Fruit fly (Drosophila melanogaster) whole organism, embryonic: ENCODE results near the gene ND-PDSW.
A peak's percentile ranks its signal among the peaks of the same experiment; 100 is the strongest.

Experiments used
- Abd-B ChIP-seq: fragments of 200-800 bp; sonication (Bioruptor generic); optimal IDR thresholded peaks from 2 replicates; lab custom pipeline; 2018; ENCODE audit warnings: missing biosample characterization, mild to moderate bottlenecking, missing genetic modification characterization, moderate library complexity
- Aef1 ChIP-seq: fragments of 200-800 bp; sonication (Bioruptor generic); IDR thresholded peaks from 3 replicates; pipeline ENCODE4 v1.3.6; 2022; ENCODE audit warnings: missing biosample characterization, missing genetic modification characterization
- CG10209 ChIP-seq: fragments of 200-800 bp; sonication (Bioruptor generic); optimal IDR thresholded peaks from 3 replicates; lab custom pipeline; 2017; ENCODE audit warnings: missing biosample characterization, mild to moderate bottlenecking, missing genetic modification characterization, missing genetic modification reagents
- CG11247 ChIP-seq: fragments of 200-800 bp; sonication (Bioruptor generic); IDR thresholded peaks from 2 replicates; pipeline ENCODE4 v1.3.6; 2022; ENCODE audit warnings: missing biosample characterization, missing genetic modification characterization
- CG11504 ChIP-seq: fragments of 200-800 bp; sonication (Bioruptor generic); optimal IDR thresholded peaks from 3 replicates; lab custom pipeline; 2019; ENCODE audit warnings: missing biosample characterization, mild to moderate bottlenecking, missing genetic modification characterization, moderate library complexity
- CG11695 ChIP-seq: fragments of 200-800 bp; sonication (Bioruptor generic); IDR thresholded peaks from 3 replicates; pipeline ENCODE4 v1.3.6; 2022; ENCODE audit warnings: missing biosample characterization, missing genetic modification characterization
- CG14667 ChIP-seq: fragments of 200-800 bp; sonication (Bioruptor generic); IDR thresholded peaks from 2 replicates; pipeline ENCODE4 v1.3.6; 2022; ENCODE audit warnings: missing biosample characterization, missing genetic modification characterization
- CG17361 ChIP-seq: fragments of 200-800 bp; sonication (Bioruptor generic); IDR thresholded peaks from 3 replicates; pipeline ENCODE4 v1.3.6; 2022; ENCODE audit warnings: missing biosample characterization, missing genetic modification characterization
- CG1792 ChIP-seq: fragments of 200-800 bp; sonication (Bioruptor generic); optimal IDR thresholded peaks from 2 replicates; lab custom pipeline; 2016; ENCODE audit warnings: missing biosample characterization, missing genetic modification characterization
- CG18262 ChIP-seq: fragments of 200-800 bp; optimal IDR thresholded peaks from 3 replicates; lab custom pipeline; 2019; ENCODE audit warnings: missing biosample characterization, mild to moderate bottlenecking, missing genetic modification characterization, moderate library complexity
- CG31388 ChIP-seq: fragments of 200-800 bp; sonication (Bioruptor generic); optimal IDR thresholded peaks from 2 replicates; lab custom pipeline; 2016; ENCODE audit warnings: missing biosample characterization, missing genetic modification characterization
- CG32772 ChIP-seq: fragments of 200-800 bp; sonication (Bioruptor generic); IDR thresholded peaks from 2 replicates; pipeline ENCODE4 v1.3.6; 2022; ENCODE audit warnings: missing biosample characterization, missing genetic modification characterization
- CG3281 ChIP-seq: fragments of 200-800 bp; sonication (Bioruptor generic); optimal IDR thresholded peaks from 3 replicates; lab custom pipeline; 2017; ENCODE audit warnings: missing biosample characterization, mild to moderate bottlenecking, missing genetic modification characterization
- CG33213 ChIP-seq: fragments of 200-800 bp; sonication (Bioruptor generic); optimal IDR thresholded peaks from 3 replicates; lab custom pipeline; 2016; ENCODE audit warnings: missing biosample characterization, missing genetic modification characterization
- CG3847 ChIP-seq: fragments of 200-800 bp; sonication (Bioruptor generic); IDR thresholded peaks from 2 replicates; pipeline ENCODE4 v1.3.6; 2022; ENCODE audit warnings: missing biosample characterization, missing genetic modification characterization
- CG4730 ChIP-seq: fragments of 200-800 bp; sonication (Bioruptor generic); IDR thresholded peaks from 2 replicates; pipeline ENCODE4 v1.3.6; 2022; ENCODE audit warnings: missing biosample characterization, missing genetic modification characterization
- CG6813 ChIP-seq: fragments of 200-800 bp; sonication (Bioruptor generic); optimal IDR thresholded peaks from 2 replicates; lab custom pipeline; 2017; ENCODE audit warnings: missing biosample characterization, missing genetic modification characterization, mild to moderate bottlenecking, moderate library complexity, missing genetic modification reagents
- CG8359 ChIP-seq: fragments of 200-800 bp; sonication (Bioruptor generic); optimal IDR thresholded peaks from 2 replicates; lab custom pipeline; 2017; ENCODE audit warnings: missing biosample characterization, mild to moderate bottlenecking, missing genetic modification characterization, borderline replicate concordance
- Chrac-16 ChIP-seq: fragments of 200-800 bp; sonication (Bioruptor generic); optimal IDR thresholded peaks from 3 replicates; lab custom pipeline; 2016; ENCODE audit warnings: missing biosample characterization, missing genetic modification characterization
- CoRest ChIP-seq: fragments of 200-800 bp; sonication (Bioruptor generic); optimal IDR thresholded peaks from 3 replicates; lab custom pipeline; 2018; ENCODE audit warnings: missing biosample characterization, mild to moderate bottlenecking, missing genetic modification characterization, moderate library complexity
- E2f2 ChIP-seq: fragments of 200-800 bp; sonication (Bioruptor generic); IDR thresholded peaks from 2 replicates; pipeline ENCODE4 v1.3.6; 2022; ENCODE audit warnings: missing biosample characterization, missing genetic modification characterization
- ERR ChIP-seq: fragments of 200-800 bp; sonication (Bioruptor generic); optimal IDR thresholded peaks from 2 replicates; lab custom pipeline; 2016; ENCODE audit warnings: missing biosample characterization, missing genetic modification characterization
- Fer3 ChIP-seq: fragments of 200-800 bp; sonication (Bioruptor generic); optimal IDR thresholded peaks from 2 replicates; lab custom pipeline; 2018; ENCODE audit warnings: missing biosample characterization, mild to moderate bottlenecking, missing genetic modification characterization, moderate library complexity
- H2.0 ChIP-seq: fragments of 200-800 bp; sonication (Bioruptor generic); IDR thresholded peaks from 2 replicates; pipeline ENCODE4 v1.3.6; 2022; ENCODE audit warnings: missing biosample characterization, missing genetic modification characterization
- MTF-1 ChIP-seq: fragments of 200-800 bp; sonication (Bioruptor generic); optimal IDR thresholded peaks from 2 replicates; lab custom pipeline; 2018; ENCODE audit warnings: missing biosample characterization, mild to moderate bottlenecking, missing genetic modification characterization, borderline replicate concordance
- Med ChIP-seq: fragments of 200-800 bp; sonication (Bioruptor generic); peaks from one replicate; lab custom pipeline; 2016; ENCODE audit warnings: missing biosample characterization, missing genetic modification characterization, mild to moderate bottlenecking, inconsistent platforms, moderate library complexity
- Meics ChIP-seq: fragments of 200-800 bp; sonication (Bioruptor generic); optimal IDR thresholded peaks from 2 replicates; lab custom pipeline; 2017; ENCODE audit warnings: missing biosample characterization, mild to moderate bottlenecking, missing genetic modification characterization
- NC2β ChIP-seq: fragments of 200-800 bp; sonication (Bioruptor generic); optimal IDR thresholded peaks from 2 replicates; lab custom pipeline; 2016; ENCODE audit warnings: missing biosample characterization, missing genetic modification characterization
- Six4 ChIP-seq: fragments of 200-800 bp; sonication (Bioruptor generic); optimal IDR thresholded peaks from 2 replicates; lab custom pipeline; 2016; ENCODE audit warnings: missing biosample characterization, missing genetic modification characterization
- Spps ChIP-seq: fragments of 200-800 bp; sonication (Bioruptor generic); optimal IDR thresholded peaks from 2 replicates; lab custom pipeline; 2018; ENCODE audit warnings: missing biosample characterization, mild to moderate bottlenecking, missing genetic modification characterization
- al ChIP-seq: fragments of 200-800 bp; sonication (Bioruptor generic); IDR thresholded peaks from 2 replicates; pipeline ENCODE4 v1.3.6; 2022; ENCODE audit warnings: missing biosample characterization, missing genetic modification characterization
- ash1 ChIP-seq: fragments of 200-800 bp; sonication (Bioruptor generic); optimal IDR thresholded peaks from 2 replicates; lab custom pipeline; 2018; ENCODE audit warnings: missing biosample characterization, mild to moderate bottlenecking, missing genetic modification characterization
- bowl ChIP-seq: fragments of 200-800 bp; sonication (Bioruptor generic); IDR thresholded peaks from 2 replicates; pipeline ENCODE4 v1.3.6; 2022; ENCODE audit warnings: missing biosample characterization, missing genetic modification characterization
- bsh ChIP-seq, 2 experiments: fragments of 200-800 bp; sonication (Bioruptor generic); optimal IDR thresholded peaks; 2 replicates each; lab custom pipeline; 2017 to 2018; ENCODE audit warnings: mild to moderate bottlenecking in 2 of 2, missing biosample characterization in 2 of 2, missing genetic modification characterization in 2 of 2, moderate library complexity in 1 of 2
- chinmo ChIP-seq: fragments of 200-800 bp; sonication (Bioruptor generic); IDR thresholded peaks from 4 replicates; pipeline ENCODE4 v1.3.6; 2022; ENCODE audit warnings: missing biosample characterization, missing genetic modification characterization; ENCODE audit not compliant: partially characterized antibody
- chn ChIP-seq: fragments of 200-800 bp; sonication (Bioruptor generic); optimal IDR thresholded peaks from 2 replicates; lab custom pipeline; 2016; ENCODE audit warnings: missing biosample characterization, missing genetic modification characterization
- crol ChIP-seq: fragments of 200-800 bp; sonication (Bioruptor generic); IDR thresholded peaks from 2 replicates; pipeline ENCODE4 v1.3.6; 2022; ENCODE audit warnings: missing biosample characterization, missing genetic modification characterization
- eve ChIP-seq, 2 experiments: fragments of >200 bp; optimal IDR thresholded peaks; 2 replicates each; lab custom pipeline; 2017; ENCODE audit warnings: missing biosample characterization in 2 of 2, missing genetic modification characterization in 2 of 2
- fu2 ChIP-seq: fragments of 200-800 bp; sonication (Bioruptor generic); optimal IDR thresholded peaks from 2 replicates; lab custom pipeline; 2016; ENCODE audit warnings: missing biosample characterization, missing genetic modification characterization
- gro ChIP-seq: fragments of 200-800 bp; sonication (Bioruptor generic); optimal IDR thresholded peaks from 2 replicates; lab custom pipeline; 2016; ENCODE audit warnings: missing biosample characterization, missing genetic modification characterization
- gsb ChIP-seq: fragments of 200-800 bp; sonication (Bioruptor generic); IDR thresholded peaks from 2 replicates; pipeline ENCODE4 v1.3.6; 2022; ENCODE audit warnings: missing biosample characterization, missing genetic modification characterization
- lmd ChIP-seq: fragments of 200-800 bp; sonication (Bioruptor generic); IDR thresholded peaks from 2 replicates; pipeline ENCODE4 v1.3.6; 2022; ENCODE audit warnings: missing biosample characterization, missing genetic modification characterization
- lola ChIP-seq, 3 experiments: fragments of >200 bp in 2 of 3; fragments of 200-800 bp in 1 of 3; sonication (Bioruptor generic) in 1 of 3; optimal IDR thresholded peaks; 2 replicates each; lab custom pipeline; 2017 to 2019; ENCODE audit warnings: missing biosample characterization in 3 of 3, missing genetic modification characterization in 3 of 3, mild to moderate bottlenecking in 1 of 3, moderate library complexity in 1 of 3
- oc ChIP-seq: fragments of 200-800 bp; sonication (Bioruptor generic); optimal IDR thresholded peaks from 2 replicates; lab custom pipeline; 2018; ENCODE audit warnings: missing biosample characterization, mild to moderate bottlenecking, missing genetic modification characterization, moderate library complexity
- otp ChIP-seq: fragments of 200-800 bp; sonication (Bioruptor generic); IDR thresholded peaks from 3 replicates; pipeline ENCODE4, ENCODE4 v1.3.6; 2022; ENCODE audit warnings: missing biosample characterization, missing genetic modification characterization
- repo ChIP-seq: fragments of 200-800 bp; sonication (Bioruptor generic); optimal IDR thresholded peaks from 2 replicates; lab custom pipeline; 2016; ENCODE audit warnings: missing biosample characterization, missing genetic modification characterization
- so ChIP-seq: fragments of 200-800 bp; sonication (Bioruptor generic); IDR thresholded peaks from 3 replicates; pipeline ENCODE4 v1.3.6; 2022; ENCODE audit warnings: missing biosample characterization, missing genetic modification characterization
- tgo ChIP-seq: fragments of 200-800 bp; sonication (Bioruptor generic); IDR thresholded peaks from 3 replicates; pipeline ENCODE4 v1.3.6; 2022; ENCODE audit warnings: missing biosample characterization, missing genetic modification characterization
- trh ChIP-seq: fragments of 200-800 bp; sonication (Bioruptor generic); optimal IDR thresholded peaks from 2 replicates; lab custom pipeline; 2016; ENCODE audit warnings: missing biosample characterization, missing genetic modification characterization
- ttk ChIP-seq: fragments of 200-800 bp; sonication (Bioruptor generic); IDR thresholded peaks from 2 replicates; pipeline ENCODE4 v2.1.2; 2022; ENCODE audit warnings: missing biosample characterization, missing genetic modification characterization
- tx ChIP-seq: fragments of 200-800 bp; sonication (Bioruptor generic); optimal IDR thresholded peaks from 2 replicates; lab custom pipeline; 2016; ENCODE audit warnings: missing biosample characterization, missing genetic modification characterization

Gene ND-PDSW

dm6 chr2L:3444789-3445188 is 21.2 kb upstream of the ND-PDSW start (continued):
- no peak for TF ChIP-seq MTF-1 (GFP tag; lab: Kevin White, UChicago)
- TF ChIP-seq lola (GFP tag; optimal IDR thresholded peaks at IDR 0.05; lab: Kevin White, UChicago): peak in 1 of 3 experiments; percentile 15
- peak; percentile 18 for TF ChIP-seq Fer3 (tag; lab: Kevin White, UChicago)
- no peak for TF ChIP-seq CG8359
- TF ChIP-seq CG32772 (GFP tag; lab: Robert Waterston, UW): peak; percentile 50
- TF ChIP-seq CG18262 (tag; lab: Kevin White, UChicago): peak; percentile 23
- TF ChIP-seq E2f2 (GFP tag; lab: Robert Waterston, UW): 0 out of 2 replicates have a peak, but pooled peaks have one; percentile 24
- TF ChIP-seq Abd-B (GFP tag; lab: Kevin White, UChicago): peak; percentile 18
- TF ChIP-seq CG6813: no peak
- peak; percentile 14 for TF ChIP-seq Chrac-16 (GFP tag; lab: Kevin White, UChicago)
- no peak for TF ChIP-seq crol (GFP tag; lab: Robert Waterston, UW)
- TF ChIP-seq CG17361 (GFP tag; lab: Robert Waterston, UW): no peak
- no peak for TF ChIP-seq CG3281 (GFP tag; lab: Kevin White, UChicago)
- peak; percentile 8 for TF ChIP-seq NC2β (GFP tag; lab: Kevin White, UChicago)
- TF ChIP-seq chn (GFP tag; lab: Kevin White, UChicago): peak; percentile 42
- TF ChIP-seq otp: peak; percentile 67; the same call in 1 of the 3 replicates
- TF ChIP-seq Meics (GFP tag; lab: Kevin White, UChicago): peak; percentile 21
- peak; percentile 6 for TF ChIP-seq trh (GFP tag; lab: Kevin White, UChicago)
- TF ChIP-seq CG11695 (GFP tag; lab: Robert Waterston, UW): 0 out of 3 replicates have a peak, but pooled peaks have one; percentile 33
- no peak for TF ChIP-seq gro (GFP tag; lab: Kevin White, UChicago)
- TF ChIP-seq CG10209: peak; percentile 51
- no peak for TF ChIP-seq tx
- peak; percentile 15 for TF ChIP-seq CG33213 (GFP tag; lab: Kevin White, UChicago)
- TF ChIP-seq tgo (GFP tag; lab: Robert Waterston, UW): peak; percentile 47; the same call in 2 of the 3 replicates
- TF ChIP-seq CG11247 (GFP tag; lab: Robert Waterston, UW): peak; percentile 33; the same call in 1 of the 2 replicates
- TF ChIP-seq Spps (tag; lab: Kevin White, UChicago): no peak
- TF ChIP-seq ttk (GFP tag; lab: Robert Waterston, UW): peak; percentile 41; the same call in 1 of the 2 replicates
- peak; percentile 38; the same call in 1 of the 3 replicates for TF ChIP-seq Aef1 (GFP tag; lab: Robert Waterston, UW)
- peak; percentile 17 for TF ChIP-seq fu2 (GFP tag; lab: Kevin White, UChicago)
- TF ChIP-seq H2.0 (GFP tag; lab: Robert Waterston, UW): peak; percentile 40; the same call in 1 of the 2 replicates
- peak; percentile 46 to 55 for TF ChIP-seq bsh (GFP tag; optimal IDR thresholded peaks at IDR 0.05; lab: Kevin White, UChicago)
- TF ChIP-seq CG1792 (GFP tag; lab: Kevin White, UChicago): no peak
- TF ChIP-seq ERR (GFP tag; lab: Kevin White, UChicago): peak; percentile 22
- peak; percentile 22 for TF ChIP-seq CoRest (tag; lab: Kevin White, UChicago)
- TF ChIP-seq CG11504 (tag; lab: Kevin White, UChicago): no peak
- no peak for TF ChIP-seq CG31388 (GFP tag; lab: Kevin White, UChicago)
- TF ChIP-seq chinmo (GFP tag; lab: Robert Waterston, UW): no peak
- peak; percentile 7 for TF ChIP-seq repo (GFP tag; lab: Kevin White, UChicago)
- TF ChIP-seq ash1 (GFP tag; lab: Kevin White, UChicago): no peak
- TF ChIP-seq CG3847 (GFP tag; lab: Robert Waterston, UW): peak; percentile 45; the same call in 1 of the 2 replicates
- no peak for TF ChIP-seq so
- TF ChIP-seq Six4 (GFP tag; lab: Kevin White, UChicago): peak; percentile 25
- 0 out of 2 replicates have a peak, but pooled peaks have one; percentile 21 for TF ChIP-seq al (GFP tag; lab: Robert Waterston, UW)
- no peak for TF ChIP-seq gsb
- TF ChIP-seq oc (tag; lab: Kevin White, UChicago): no peak
- TF ChIP-seq CG4730: no peak
- peak; percentile 88 for TF ChIP-seq Med
- TF ChIP-seq lmd (GFP tag; lab: Robert Waterston, UW): peak; percentile 58; the same call in 1 of the 2 replicates
- no peak for TF ChIP-seq eve (GFP tag; optimal IDR thresholded peaks at IDR 0.05; lab: Kevin White, UChicago)
- TF ChIP-seq CG14667: peak; percentile 44; the same call in 1 of the 2 replicates
- TF ChIP-seq bowl (GFP tag; lab: Robert Waterston, UW): no peak
